Fruit fly (Drosophila melanogaster) whole organism, embryonic: ENCODE results near the gene CG31019.

Experiments used
- Bgb ChIP-seq: fragments of 200-800 bp; sonication (Bioruptor generic); IDR thresholded peaks from 2 replicates; pipeline ENCODE4 v1.3.6; 2022; ENCODE audit warnings: missing biosample characterization, missing genetic modification characterization; ENCODE audit not compliant: partially characterized antibody
- CG11504 ChIP-seq: fragments of 200-800 bp; sonication (Bioruptor generic); optimal IDR thresholded peaks from 3 replicates; lab custom pipeline; 2019; ENCODE audit warnings: missing biosample characterization, mild to moderate bottlenecking, missing genetic modification characterization, moderate library complexity
- CG13287 ChIP-seq: fragments of 200-800 bp; sonication (Bioruptor generic); IDR thresholded peaks from 2 replicates; pipeline ENCODE4 v1.3.6; 2022; ENCODE audit warnings: missing biosample characterization, missing genetic modification characterization; ENCODE audit not compliant: partially characterized antibody
- CG13624 ChIP-seq: fragments of 200-800 bp; sonication (Bioruptor generic); optimal IDR thresholded peaks from 2 replicates; lab custom pipeline; 2016; ENCODE audit warnings: missing biosample characterization, missing genetic modification characterization
- CG14710 ChIP-seq: fragments of 200-800 bp; sonication (Bioruptor generic); optimal IDR thresholded peaks from 3 replicates; lab custom pipeline; 2019; ENCODE audit warnings: missing biosample characterization, mild to moderate bottlenecking, missing genetic modification characterization, moderate library complexity
- CG15514 ChIP-seq: fragments of 200-800 bp; sonication (Bioruptor generic); optimal IDR thresholded peaks from 3 replicates; lab custom pipeline; 2017; ENCODE audit warnings: missing biosample characterization, missing genetic modification characterization, mild to moderate bottlenecking, moderate library complexity, missing genetic modification reagents
- CG1603 ChIP-seq: fragments of 200-800 bp; sonication (Bioruptor generic); optimal IDR thresholded peaks from 2 replicates; lab custom pipeline; 2019; ENCODE audit warnings: missing biosample characterization, mild to moderate bottlenecking, missing genetic modification characterization, moderate library complexity
- CG16813 ChIP-seq: fragments of 200-800 bp; sonication (Bioruptor generic); IDR thresholded peaks from 3 replicates; pipeline ENCODE4 v1.3.6; 2022; ENCODE audit warnings: missing biosample characterization, missing genetic modification characterization; ENCODE audit not compliant: partially characterized antibody
- CG18262 ChIP-seq: fragments of 200-800 bp; optimal IDR thresholded peaks from 3 replicates; lab custom pipeline; 2019; ENCODE audit warnings: missing biosample characterization, mild to moderate bottlenecking, missing genetic modification characterization, moderate library complexity
- CG33213 ChIP-seq: fragments of 200-800 bp; sonication (Bioruptor generic); optimal IDR thresholded peaks from 3 replicates; lab custom pipeline; 2016; ENCODE audit warnings: missing biosample characterization, missing genetic modification characterization
- CG3847 ChIP-seq: fragments of 200-800 bp; sonication (Bioruptor generic); IDR thresholded peaks from 2 replicates; pipeline ENCODE4 v1.3.6; 2022; ENCODE audit warnings: missing biosample characterization, missing genetic modification characterization
- CG6654 ChIP-seq: fragments of 200-800 bp; sonication (Bioruptor generic); optimal IDR thresholded peaks from 2 replicates; lab custom pipeline; 2017; ENCODE audit warnings: missing biosample characterization, mild to moderate bottlenecking, missing genetic modification characterization
- CG7357 ChIP-seq: fragments of 200-800 bp; sonication (Bioruptor generic); IDR thresholded peaks from 3 replicates; pipeline ENCODE4 v1.3.6; 2022; ENCODE audit warnings: missing biosample characterization, missing genetic modification characterization
- CG7745 ChIP-seq: fragments of 200-800 bp; sonication (Bioruptor generic); optimal IDR thresholded peaks from 2 replicates; lab custom pipeline; 2018; ENCODE audit warnings: missing biosample characterization, mild to moderate bottlenecking, missing genetic modification characterization, moderate library complexity
- CG8290 ChIP-seq, 3 experiments: fragments of 200-800 bp; sonication (Bioruptor generic); optimal IDR thresholded peaks; 2 replicates each; lab custom pipeline; 2016 to 2019; ENCODE audit warnings: missing biosample characterization in 3 of 3, missing genetic modification characterization in 3 of 3, mild to moderate bottlenecking in 2 of 3, moderate library complexity in 1 of 3
- CG9797 ChIP-seq: fragments of 200-800 bp; sonication (Bioruptor generic); optimal IDR thresholded peaks from 3 replicates; lab custom pipeline; 2018; ENCODE audit warnings: missing biosample characterization, mild to moderate bottlenecking, missing genetic modification characterization
- D19B ChIP-seq: fragments of 200-800 bp; sonication (Bioruptor generic); optimal IDR thresholded peaks from 2 replicates; lab custom pipeline; 2017; ENCODE audit warnings: missing biosample characterization, mild to moderate bottlenecking, missing genetic modification characterization
- Doc2 ChIP-seq: fragments of 200-800 bp; sonication (Bioruptor generic); IDR thresholded peaks from 2 replicates; pipeline ENCODE4 v1.3.6; 2022; ENCODE audit warnings: missing biosample characterization, missing genetic modification characterization
- Dp ChIP-seq: fragments of 200-800 bp; sonication (Bioruptor generic); optimal IDR thresholded peaks from 2 replicates; lab custom pipeline; 2018; ENCODE audit warnings: missing biosample characterization, mild to moderate bottlenecking, missing genetic modification characterization, moderate library complexity
- Hmr ChIP-seq: fragments of 200-800 bp; sonication (Bioruptor generic); optimal IDR thresholded peaks from 3 replicates; lab custom pipeline; 2017; ENCODE audit warnings: mild to moderate bottlenecking, missing biosample characterization, missing genetic modification reagents, missing genetic modification characterization
- Lhr ChIP-seq: fragments of 200-800 bp; sonication (Bioruptor generic); optimal IDR thresholded peaks from 3 replicates; lab custom pipeline; 2017; ENCODE audit warnings: mild to moderate bottlenecking, missing biosample characterization, missing genetic modification reagents, missing genetic modification characterization
- NFAT ChIP-seq: fragments of 200-800 bp; sonication (Bioruptor generic); IDR thresholded peaks from 2 replicates; pipeline ENCODE4 v1.3.6; 2022; ENCODE audit warnings: missing biosample characterization, missing genetic modification characterization
- Rfx ChIP-seq: fragments of 200-800 bp; sonication (Bioruptor generic); IDR thresholded peaks from 2 replicates; pipeline ENCODE4 v1.3.6; 2022; ENCODE audit warnings: missing biosample characterization, missing genetic modification characterization
- Scr ChIP-seq: fragments of 200-800 bp; sonication (Bioruptor generic); IDR thresholded peaks from 2 replicates; pipeline ENCODE4 v1.3.6; 2022; ENCODE audit warnings: missing biosample characterization, missing genetic modification characterization; ENCODE audit not compliant: partially characterized antibody
- Sin3A ChIP-seq: fragments of >200 bp; optimal IDR thresholded peaks from 2 replicates; lab custom pipeline; 2018
- Sry-δ ChIP-seq: fragments of 200-800 bp; sonication (Bioruptor generic); optimal IDR thresholded peaks from 2 replicates; lab custom pipeline; 2016; ENCODE audit warnings: missing biosample characterization, missing genetic modification characterization
- Tbp ChIP-seq: fragments of >200 bp; optimal IDR thresholded peaks from 2 replicates; lab custom pipeline; 2018; ENCODE audit warnings: missing biosample characterization, missing genetic modification characterization
- YL-1 ChIP-seq: fragments of 200-800 bp; sonication (Bioruptor generic); optimal IDR thresholded peaks from 3 replicates; lab custom pipeline; 2017; ENCODE audit warnings: missing biosample characterization, mild to moderate bottlenecking, missing genetic modification characterization
- amos ChIP-seq: fragments of 200-800 bp; sonication (Bioruptor generic); IDR thresholded peaks from 2 replicates; pipeline ENCODE4 v1.3.6; 2022; ENCODE audit warnings: missing biosample characterization, missing genetic modification characterization; ENCODE audit not compliant: partially characterized antibody
- cad ChIP-seq: fragments of >200 bp; optimal IDR thresholded peaks from 2 replicates; lab custom pipeline; 2017; ENCODE audit warnings: missing biosample characterization, missing genetic modification characterization
- crp ChIP-seq, 2 experiments: fragments of 200-800 bp; sonication (Bioruptor generic); optimal IDR thresholded peaks; 2 replicates in 1 of 2; 3 replicates in 1 of 2; lab custom pipeline; 2017; ENCODE audit warnings: missing biosample characterization in 2 of 2, missing genetic modification characterization in 2 of 2, mild to moderate bottlenecking in 1 of 2, moderate library complexity in 1 of 2
- dan ChIP-seq: fragments of 200-800 bp; sonication (Bioruptor generic); IDR thresholded peaks from 2 replicates; pipeline ENCODE4 v1.3.6; 2022; ENCODE audit warnings: missing biosample characterization, missing genetic modification characterization
- dati ChIP-seq: fragments of 200-800 bp; sonication (Bioruptor generic); IDR thresholded peaks from 2 replicates; pipeline ENCODE4 v1.3.6; 2022; ENCODE audit warnings: missing biosample characterization, missing genetic modification characterization
- gfzf ChIP-seq: fragments of 200-800 bp; sonication (Bioruptor generic); optimal IDR thresholded peaks from 2 replicates; lab custom pipeline; 2016; ENCODE audit warnings: missing biosample characterization, mild to moderate bottlenecking, missing genetic modification characterization, moderate library complexity
- mld ChIP-seq: fragments of 200-800 bp; sonication (Bioruptor generic); IDR thresholded peaks from 3 replicates; pipeline ENCODE4 v1.3.6; 2022; ENCODE audit warnings: missing biosample characterization, missing genetic modification characterization; ENCODE audit not compliant: partially characterized antibody
- pzg ChIP-seq: fragments of 200-800 bp; sonication (Bioruptor generic); optimal IDR thresholded peaks from 3 replicates; lab custom pipeline; 2018; ENCODE audit warnings: missing biosample characterization, mild to moderate bottlenecking, missing genetic modification characterization, moderate library complexity
- sd ChIP-seq: fragments of 200-800 bp; sonication (Bioruptor generic); optimal IDR thresholded peaks from 3 replicates; lab custom pipeline; 2018; ENCODE audit warnings: missing biosample characterization, mild to moderate bottlenecking, missing genetic modification characterization, moderate library complexity
- stwl ChIP-seq: fragments of 200-800 bp; sonication (Bioruptor generic); optimal IDR thresholded peaks from 3 replicates; lab custom pipeline; 2018; ENCODE audit warnings: missing biosample characterization, mild to moderate bottlenecking, missing genetic modification characterization, moderate library complexity
- sug ChIP-seq: fragments of 200-800 bp; optimal IDR thresholded peaks from 2 replicates; lab custom pipeline; 2019; ENCODE audit warnings: missing biosample characterization, mild to moderate bottlenecking, missing genetic modification characterization, moderate library complexity
- trem ChIP-seq: fragments of 200-800 bp; optimal IDR thresholded peaks from 3 replicates; lab custom pipeline; 2019; ENCODE audit warnings: missing biosample characterization, mild to moderate bottlenecking, missing genetic modification characterization, moderate library complexity
- ttk ChIP-seq: fragments of 200-800 bp; sonication (Bioruptor generic); IDR thresholded peaks from 2 replicates; pipeline ENCODE4 v2.1.2; 2022; ENCODE audit warnings: missing biosample characterization, missing genetic modification characterization
- tup ChIP-seq: fragments of 200-800 bp; sonication (Bioruptor generic); optimal IDR thresholded peaks from 2 replicates; lab custom pipeline; 2016; ENCODE audit warnings: missing biosample characterization, mild to moderate bottlenecking, missing genetic modification characterization, moderate library complexity
- vvl ChIP-seq: fragments of 200-800 bp; sonication (Bioruptor generic); IDR thresholded peaks from 2 replicates; pipeline ENCODE4 v1.3.6; 2022; ENCODE audit warnings: missing biosample characterization, missing genetic modification characterization

CG31019 gene

DNA sequence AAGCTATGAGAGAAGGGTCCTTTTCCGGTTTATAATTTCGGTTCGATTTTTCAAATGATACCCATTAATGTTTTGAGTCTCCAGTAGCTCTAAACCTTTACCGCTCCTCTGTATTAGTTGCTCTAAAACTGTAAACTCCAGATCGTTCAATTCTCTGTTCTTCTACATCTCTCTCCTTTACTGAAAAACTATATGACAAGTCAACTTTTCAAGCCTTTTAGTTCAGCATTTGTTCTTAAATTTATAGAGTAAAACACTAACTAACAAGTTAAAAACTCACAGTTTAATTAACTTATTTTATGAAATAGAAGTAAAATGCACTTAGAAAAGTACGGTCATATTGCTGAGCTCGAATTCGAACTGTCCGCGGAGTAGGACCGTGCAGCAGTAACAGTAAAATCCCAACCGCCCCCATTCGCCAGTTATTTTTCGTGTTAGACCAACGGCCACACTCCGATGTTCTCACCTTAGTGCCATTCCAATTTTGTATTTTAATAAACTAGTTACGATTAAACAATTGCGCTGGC is 34.0 kb upstream of the CG31019 start (continued):
- TF ChIP-seq Rfx (GFP tag; lab: Robert Waterston, UW) (0 out of 2 replicates have a peak, but pooled peaks have one; percentile 29), CG14710 (tag; lab: Kevin White, UChicago) (peak; percentile 9), tup (GFP tag; lab: Kevin White, UChicago) (no peak), stwl (peak; percentile 75), CG7357 (0 out of 3 replicates have a peak, but pooled peaks have one; percentile 27), Sin3A (lab: Kevin White, UChicago) (peak; percentile 38), dan (GFP tag; lab: Robert Waterston, UW) (no peak), Sry-δ (GFP tag; lab: Kevin White, UChicago) (peak; percentile 22), CG6654 (GFP tag; lab: Kevin White, UChicago) (peak; percentile 97), Doc2 (GFP tag; lab: Robert Waterston, UW) (no peak), CG9797 (peak; percentile 89), crp (GFP tag; optimal IDR thresholded peaks at IDR 0.05; lab: Kevin White, UChicago) (no peak), trem (tag; lab: Kevin White, UChicago) (peak; percentile 40), Tbp (GFP tag; lab: Kevin White, UChicago) (no peak), mld (no peak), vvl (GFP tag; lab: Robert Waterston, UW) (no peak), CG13287 (GFP tag; lab: Robert Waterston, UW) (peak; percentile 17; the same call in 1 of the 2 replicates), CG1603 (peak; percentile 52), dati (no peak), amos (GFP tag; lab: Robert Waterston, UW) (peak; percentile 40; the same call in 1 of the 2 replicates), CG33213 (peak; percentile 46), pzg (GFP tag; lab: Kevin White, UChicago) (peak; percentile 78), Dp (GFP tag; lab: Kevin White, UChicago) (peak; percentile 77), NFAT (GFP tag; lab: Robert Waterston, UW) (no peak), CG11504 (tag; lab: Kevin White, UChicago) (peak; percentile 25), Lhr (GFP tag; lab: Kevin White, UChicago) (peak; percentile 50), cad (GFP tag; lab: Kevin White, UChicago) (peak; percentile 41), YL-1 (peak; percentile 6), CG3847 (GFP tag; lab: Robert Waterston, UW) (peak; percentile 47), CG15514 (GFP tag; lab: Kevin White, UChicago) (peak; percentile 18), sug (tag; lab: Kevin White, UChicago) (peak; percentile 30), CG7745 (tag; lab: Kevin White, UChicago) (no peak), ttk (no peak), Hmr (GFP tag; lab: Kevin White, UChicago) (peak; percentile 46), CG16813 (0 out of 3 replicates have a peak, but pooled peaks have one; percentile 24), gfzf (GFP tag; lab: Kevin White, UChicago) (peak; percentile 91), CG18262 (tag; lab: Kevin White, UChicago) (no peak), CG13624 (no peak), CG8290 (GFP tag; optimal IDR thresholded peaks at IDR 0.05; lab: Kevin White, UChicago) (no peak), CG8290 (tag; optimal IDR thresholded peaks at IDR 0.05; lab: Kevin White, UChicago) (peak in 1 of 2 experiments; percentile 44), Scr (GFP tag; lab: Robert Waterston, UW) (peak; percentile 29; the same call in 1 of the 2 replicates), Bgb (GFP tag; lab: Robert Waterston, UW) (peak; percentile 36; the same call in 1 of the 2 replicates), D19B (GFP tag; lab: Kevin White, UChicago) (peak; percentile 56), sd (tag; lab: Kevin White, UChicago) (no peak)
